Worm (Caenorhabditis elegans) whole organism, young adult: ENCODE results near the gene ttr-27.

Experiments used
- B0261.1 ChIP-seq: sonication (generic microtip); optimal IDR thresholded peaks from 2 replicates; lab custom pipeline; 2016; ENCODE audit warnings: mild to moderate bottlenecking, missing genetic modification characterization, moderate library complexity, missing compliant biosample characterization
- C06A6.2 ChIP-seq: fragments of 200-800 bp; sonication (Bioruptor generic); conservative IDR thresholded peaks from 2 replicates; pipeline ENCODE4 v1.3.6; 2022; ENCODE audit warnings: missing genetic modification characterization, missing compliant biosample characterization
- F10E7.11 ChIP-seq: sonication (generic microtip); optimal IDR thresholded peaks from 2 replicates; lab custom pipeline; 2017; ENCODE audit warnings: mild to moderate bottlenecking, missing genetic modification characterization, moderate library complexity, missing compliant biosample characterization
- F22D6.2 ChIP-seq: sonication (generic microtip); optimal IDR thresholded peaks from 2 replicates; lab custom pipeline; 2016; ENCODE audit warnings: mild to moderate bottlenecking, missing genetic modification characterization, missing compliant biosample characterization
- F23B12.7 ChIP-seq: sonication (generic microtip); optimal IDR thresholded peaks from 2 replicates; lab custom pipeline; 2017; ENCODE audit warnings: missing genetic modification characterization, mild to moderate bottlenecking, missing compliant biosample characterization, antibody characterized with exemption, moderate library complexity; ENCODE audit not compliant: insufficient read depth
- F49E8.2 ChIP-seq: sonication (generic microtip); optimal IDR thresholded peaks from 3 replicates; lab custom pipeline; 2017; ENCODE audit warnings: missing genetic modification characterization, mild to moderate bottlenecking, missing compliant biosample characterization, antibody characterized with exemption, moderate library complexity; ENCODE audit not compliant: insufficient read depth
- F57A8.1 ChIP-seq: fragments of 200-800 bp; sonication (Bioruptor generic); optimal IDR thresholded peaks from 2 replicates; lab custom pipeline; 2018; ENCODE audit warnings: mild to moderate bottlenecking, missing genetic modification characterization, moderate library complexity, missing compliant biosample characterization
- T26A5.8 ChIP-seq: sonication (generic microtip); optimal IDR thresholded peaks from 2 replicates; lab custom pipeline; 2016; ENCODE audit warnings: missing genetic modification characterization, missing compliant biosample characterization
- akir-1 ChIP-seq: fragments of 200-800 bp; sonication (Bioruptor generic); optimal IDR thresholded peaks from 2 replicates; lab custom pipeline; 2018; ENCODE audit warnings: mild to moderate bottlenecking, missing genetic modification characterization, moderate library complexity, missing compliant biosample characterization
- attf-3 ChIP-seq: fragments of 200-800 bp; sonication (Bioruptor generic); conservative IDR thresholded peaks from 2 replicates; pipeline ENCODE4 v1.3.6; 2022; ENCODE audit warnings: missing genetic modification reagents, missing genetic modification characterization, missing compliant biosample characterization
- bed-1 ChIP-seq: fragments of 200-800 bp; sonication (Bioruptor generic); IDR thresholded peaks from 2 replicates; pipeline ENCODE4 v1.3.6; 2022; ENCODE audit warnings: missing genetic modification reagents, missing genetic modification characterization, missing compliant biosample characterization
- ccch-3 ChIP-seq: fragments of 200-800 bp; sonication (Bioruptor generic); optimal IDR thresholded peaks from 2 replicates; lab custom pipeline; 2018; ENCODE audit warnings: mild to moderate bottlenecking, missing genetic modification characterization, missing compliant biosample characterization
- cebp-1 ChIP-seq, 2 experiments: fragments of 200-800 bp in 1 of 2; sonication (Bioruptor generic) in 1 of 2; sonication (generic microtip) in 1 of 2; IDR thresholded peaks in 1 of 2; optimal IDR thresholded peaks in 1 of 2; 2 replicates each; pipeline versions ENCODE4 v1.3.6 to Lab custom; 2017 to 2022; ENCODE audit warnings: missing compliant biosample characterization in 2 of 2, missing genetic modification characterization in 2 of 2, mild to moderate bottlenecking in 1 of 2, missing genetic modification reagents in 1 of 2, moderate library complexity in 1 of 2
- ceh-100 ChIP-seq: fragments of 200-800 bp; sonication (Bioruptor generic); IDR thresholded peaks from 2 replicates; pipeline ENCODE4 v1.3.6; 2022; ENCODE audit warnings: missing genetic modification reagents, missing genetic modification characterization, missing compliant biosample characterization
- ceh-58 ChIP-seq: fragments of 200-800 bp; sonication (Bioruptor generic); IDR thresholded peaks from 2 replicates; pipeline ENCODE4 v1.3.6; 2022; ENCODE audit warnings: missing genetic modification characterization, missing compliant biosample characterization
- dox-1 ChIP-seq: fragments of 200-800 bp; sonication (Bioruptor generic); IDR thresholded peaks from 2 replicates; pipeline ENCODE4 v1.3.6; 2022; ENCODE audit warnings: missing genetic modification reagents, missing genetic modification characterization, missing compliant biosample characterization
- dpl-1 ChIP-seq: fragments of 150-350 bp; optimal IDR thresholded peaks from 2 replicates; lab custom pipeline; 2014; ENCODE audit warnings: missing biosample characterization, missing genetic modification reagents, missing genetic modification characterization
- efl-1 ChIP-seq: fragments of 150-350 bp; optimal IDR thresholded peaks from 2 replicates; lab custom pipeline; 2014; ENCODE audit warnings: missing biosample characterization, missing genetic modification reagents, missing genetic modification characterization
- egl-44 ChIP-seq: fragments of 200-800 bp; sonication (Bioruptor generic); IDR thresholded peaks from 2 replicates; pipeline ENCODE4 v1.3.6; 2022; ENCODE audit warnings: missing genetic modification reagents, missing genetic modification characterization, missing compliant biosample characterization
- ekl-4 ChIP-seq: fragments of 200-800 bp; sonication (Bioruptor generic); IDR thresholded peaks from 2 replicates; pipeline ENCODE4 v1.3.6; 2022; ENCODE audit warnings: missing genetic modification reagents, missing genetic modification characterization, missing compliant biosample characterization
- him-1 ChIP-seq: sonication (generic microtip); optimal IDR thresholded peaks from 2 replicates; lab custom pipeline; 2016; ENCODE audit warnings: missing genotype, missing genetic modification reagents, missing genetic modification characterization, missing compliant biosample characterization
- hlh-12 ChIP-seq: sonication (generic microtip); optimal IDR thresholded peaks from 2 replicates; lab custom pipeline; 2016; ENCODE audit warnings: missing genetic modification characterization, missing compliant biosample characterization
- hlh-26 ChIP-seq: fragments of 200-800 bp; sonication (Bioruptor generic); conservative IDR thresholded peaks from 2 replicates; pipeline ENCODE4 v1.3.6; 2022; ENCODE audit warnings: missing genetic modification reagents, missing genetic modification characterization, missing compliant biosample characterization
- let-526 ChIP-seq: fragments of 200-800 bp; sonication (Bioruptor generic); IDR thresholded peaks from 2 replicates; pipeline ENCODE4 v1.3.6; 2022; ENCODE audit warnings: missing genetic modification reagents, missing genetic modification characterization, missing compliant biosample characterization
- lsl-1 ChIP-seq: fragments of 200-800 bp; sonication (Bioruptor generic); optimal IDR thresholded peaks from 2 replicates; lab custom pipeline; 2018; ENCODE audit warnings: mild to moderate bottlenecking, missing genetic modification characterization, moderate library complexity, missing compliant biosample characterization
- mes-4 ChIP-seq: sonication (generic microtip); optimal IDR thresholded peaks from 2 replicates; lab custom pipeline; 2016; ENCODE audit warnings: missing genotype, missing genetic modification characterization, missing compliant biosample characterization
- mxl-1 ChIP-seq: sonication (generic microtip); optimal IDR thresholded peaks from 2 replicates; lab custom pipeline; 2016; ENCODE audit warnings: missing genetic modification characterization, missing compliant biosample characterization
- nfya-2 ChIP-seq: fragments of 200-800 bp; sonication (Bioruptor generic); IDR thresholded peaks from 2 replicates; pipeline ENCODE4 v1.3.6; 2022; ENCODE audit warnings: missing genetic modification reagents, missing genetic modification characterization, missing compliant biosample characterization
- nhr-27 ChIP-seq: fragments of 200-800 bp; sonication (Bioruptor generic); optimal IDR thresholded peaks from 2 replicates; lab custom pipeline; 2018; ENCODE audit warnings: mild to moderate bottlenecking, missing genetic modification characterization, moderate library complexity, missing compliant biosample characterization
- pbrm-1 ChIP-seq: fragments of 200-800 bp; sonication (Bioruptor generic); IDR thresholded peaks from 2 replicates; pipeline ENCODE4 v1.3.6; 2022; ENCODE audit warnings: missing genetic modification reagents, missing genetic modification characterization, missing compliant biosample characterization
- rec-8 ChIP-seq, 2 experiments: sonication (generic microtip); optimal IDR thresholded peaks; 2 replicates each; lab custom pipeline; 2016; ENCODE audit warnings: mild to moderate bottlenecking in 2 of 2, missing genetic modification characterization in 2 of 2, missing genetic modification reagents in 2 of 2, missing genotype in 2 of 2, missing biosample characterization in 1 of 2, missing compliant biosample characterization in 1 of 2, moderate library complexity in 1 of 2
- rpc-1 ChIP-seq, 2 experiments: fragments of 150-350 bp in 1 of 2; sonication (generic microtip) in 1 of 2; optimal IDR thresholded peaks; 2 replicates each; lab custom pipeline; 2014 to 2018; ENCODE audit warnings: missing biosample characterization in 1 of 2, missing genetic modification characterization in 1 of 2, missing genetic modification reagents in 1 of 2, missing genotype in 1 of 2
- sdz-38 ChIP-seq: sonication (generic microtip); optimal IDR thresholded peaks from 2 replicates; lab custom pipeline; 2016; ENCODE audit warnings: missing genotype, missing genetic modification characterization, missing compliant biosample characterization
- sea-2 ChIP-seq: fragments of 200-800 bp; sonication (Bioruptor generic); IDR thresholded peaks from 2 replicates; pipeline ENCODE4 v1.3.6; 2022; ENCODE audit warnings: missing genetic modification characterization, missing compliant biosample characterization
- sptf-2 ChIP-seq: fragments of 200-800 bp; sonication (Bioruptor generic); optimal IDR thresholded peaks from 2 replicates; lab custom pipeline; 2018; ENCODE audit warnings: mild to moderate bottlenecking, missing genetic modification characterization, missing compliant biosample characterization
- tbp1 ChIP-seq: fragments of 200-800 bp; sonication (Bioruptor generic); optimal IDR thresholded peaks from 2 replicates; lab custom pipeline; 2018; ENCODE audit warnings: mild to moderate bottlenecking, missing genetic modification characterization, missing compliant biosample characterization
- tlf-1 ChIP-seq: fragments of 200-800 bp; sonication (Bioruptor generic); optimal IDR thresholded peaks from 2 replicates; lab custom pipeline; 2018; ENCODE audit warnings: mild to moderate bottlenecking, missing genetic modification characterization, missing compliant biosample characterization
- unc-130 ChIP-seq: sonication (generic microtip); optimal IDR thresholded peaks from 2 replicates; lab custom pipeline; 2016; ENCODE audit warnings: missing genetic modification reagents, missing genetic modification characterization, missing compliant biosample characterization
- unc-62 ChIP-seq: fragments of 150-350 bp; optimal IDR thresholded peaks from 2 replicates; lab custom pipeline; 2014; ENCODE audit warnings: missing biosample characterization, missing genetic modification reagents, missing genetic modification characterization
- zfh-2 ChIP-seq: fragments of 200-800 bp; sonication (Bioruptor generic); conservative IDR thresholded peaks from 2 replicates; pipeline ENCODE4 v1.3.6; 2022; ENCODE audit warnings: missing genetic modification reagents, missing genetic modification characterization, missing compliant biosample characterization
- zim-3 ChIP-seq: sonication (generic microtip); optimal IDR thresholded peaks from 2 replicates; lab custom pipeline; 2017; ENCODE audit warnings: mild to moderate bottlenecking, missing genetic modification characterization, moderate library complexity, missing compliant biosample characterization
- ztf-22 ChIP-seq: fragments of 200-800 bp; sonication (Bioruptor generic); optimal IDR thresholded peaks from 2 replicates; lab custom pipeline; 2018; ENCODE audit warnings: mild to moderate bottlenecking, missing genetic modification characterization, moderate library complexity, missing compliant biosample characterization
- ztf-3 ChIP-seq: fragments of 200-800 bp; sonication (Bioruptor generic); optimal IDR thresholded peaks from 2 replicates; lab custom pipeline; 2018; ENCODE audit warnings: mild to moderate bottlenecking, missing genetic modification characterization, missing compliant biosample characterization

The ttr-27 gene

ce11 chrV:12928929-12929532 lies 25.1 kb upstream of the ttr-27 start, which contains the start of gene T16G1.2:
Gene T16G1.2, plus strand, starts transcription at chrV:12929482.
- TF ChIP-seq nfya-2 (GFP tag; lab: Robert Waterston, UW) = no peak
- TF ChIP-seq ceh-58 (GFP tag; lab: Robert Waterston, UW) = no peak
- no peak for TF ChIP-seq ztf-22 (GFP tag; lab: Kevin White, UChicago)
- no peak for TF ChIP-seq F22D6.2
- TF ChIP-seq tlf-1 (GFP tag; lab: Kevin White, UChicago) = no peak
- no peak for TF ChIP-seq pbrm-1 (GFP tag; lab: Robert Waterston, UW)
- no peak for TF ChIP-seq efl-1 (GFP tag; lab: Kevin White, UChicago)
- TF ChIP-seq sptf-2 (GFP tag; lab: Kevin White, UChicago) = no peak
- TF ChIP-seq T26A5.8 = no peak
- no peak for TF ChIP-seq ccch-3

DNA sequence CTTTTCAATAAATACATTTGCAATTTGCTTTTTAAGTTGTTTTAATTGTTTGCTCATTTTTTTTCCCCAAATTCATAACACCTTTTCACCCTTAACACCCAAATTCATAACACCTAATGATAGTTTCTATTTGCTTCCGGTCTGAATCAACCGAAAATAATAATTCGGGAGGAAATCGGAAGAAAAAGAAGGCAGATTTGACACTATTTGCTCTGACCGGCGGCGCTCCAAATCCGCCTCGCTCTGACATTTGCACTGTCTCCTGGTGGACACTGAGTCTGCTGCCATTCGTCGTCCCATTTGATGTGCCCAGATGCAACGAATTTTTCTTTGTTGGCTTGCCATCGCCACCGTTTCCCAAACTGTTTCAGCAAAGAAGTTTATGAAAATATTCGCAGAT lies 20.2 kb upstream of the ttr-27 start, which contains the start of gene pqn-67:
Gene pqn-67 (plus strand): TSS at position 301 of the 400 bp plus-strand sequence.
- TF ChIP-seq let-526 (GFP tag; lab: Robert Waterston, UW) (no peak), him-1 (tag; lab: Kevin White, UChicago) (no peak), mxl-1 (no peak), F57A8.1 (no peak), rec-8 (tag; optimal IDR thresholded peaks at IDR 0.05; lab: Kevin White, UChicago) (no peak), sdz-38 (tag; lab: Kevin White, UChicago) (no peak), rpc-1 (optimal IDR thresholded peaks at IDR 0.05; lab: Kevin White, UChicago) (no peak), rpc-1 (tag; optimal IDR thresholded peaks at IDR 0.05; lab: Kevin White, UChicago) (no peak), hlh-12 (no peak), B0261.1 (tag; lab: Kevin White, UChicago) (no peak), nhr-27 (tag; lab: Kevin White, UChicago) (no peak)
- TF ChIP-seq, all 124 proteins: peak for 0

- TF ChIP-seq F57A8.1 (no peak), F23B12.7 (tag; lab: Kevin White, UChicago) (no peak), dpl-1 (no peak), him-1 (tag; lab: Kevin White, UChicago) (no peak), rpc-1 (optimal IDR thresholded peaks at IDR 0.05; lab: Kevin White, UChicago) (no peak), rpc-1 (tag; optimal IDR thresholded peaks at IDR 0.05; lab: Kevin White, UChicago) (no peak), lsl-1 (no peak), F10E7.11 (tag; lab: Kevin White, UChicago) (no peak), unc-130 (no peak), bed-1 (GFP tag; lab: Robert Waterston, UW) (no peak), unc-62 (GFP tag; lab: Kevin White, UChicago) (no peak), nfya-2 (GFP tag; lab: Robert Waterston, UW) (no peak), akir-1 (GFP tag; lab: Kevin White, UChicago) (no peak), F49E8.2 (tag; lab: Kevin White, UChicago) (no peak), tbp1 (no peak), pbrm-1 (GFP tag; lab: Robert Waterston, UW) (no peak)
These were observed 18.4 kb upstream of the ttr-27 start, which contains the start of gene dhrs-4 for ce11 chrV:12922308-12922707. Gene dhrs-4, plus strand, starts transcription at chrV:12922608.

DNA sequence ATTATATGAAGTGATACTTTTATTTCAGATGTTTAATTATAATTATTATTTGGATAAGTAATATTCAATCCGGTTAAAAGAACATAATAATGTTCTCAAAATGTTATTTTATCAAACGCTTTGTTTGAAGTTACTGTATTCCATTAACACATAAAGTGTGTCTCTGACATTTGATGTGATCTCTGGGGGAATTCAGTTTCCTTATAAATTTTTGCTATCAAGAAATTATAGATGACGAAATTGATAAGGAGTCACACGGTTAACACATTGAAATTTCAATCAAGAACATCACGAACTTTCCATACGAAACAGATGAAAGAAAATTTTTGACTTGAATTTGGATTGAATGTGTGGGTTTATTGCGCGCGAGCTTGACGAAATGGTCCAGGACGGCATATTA lies 17.8 kb upstream of the ttr-27 start:
- TF ChIP-seq sea-2 (GFP tag; lab: Robert Waterston, UW) = no peak
- no peak for TF ChIP-seq ekl-4
- peak; percentile 52; the same call in 1 of the 2 replicates for TF ChIP-seq cebp-1 (GFP tag; IDR thresholded peaks at IDR 0.05; lab: Robert Waterston, UW)
- TF ChIP-seq cebp-1 (tag; optimal IDR thresholded peaks at IDR 0.05; lab: Kevin White, UChicago) = peak; percentile 63
- no peak for TF ChIP-seq zim-3 (tag; lab: Kevin White, UChicago)
- TF ChIP-seq ceh-100 (GFP tag; lab: Robert Waterston, UW) = no peak
- TF ChIP-seq egl-44 = no peak
- no peak for TF ChIP-seq zfh-2
- no peak for TF ChIP-seq attf-3 (GFP tag; lab: Robert Waterston, UW)
- TF ChIP-seq dox-1 (GFP tag; lab: Robert Waterston, UW) = no peak
- no peak for TF ChIP-seq ztf-3 (GFP tag; lab: Kevin White, UChicago)
- no peak for TF ChIP-seq hlh-26
- no peak for TF ChIP-seq C06A6.2 (GFP tag; lab: Robert Waterston, UW)
- no peak for TF ChIP-seq F10E7.11 (tag; lab: Kevin White, UChicago)
- TF ChIP-seq mes-4 (tag; lab: Kevin White, UChicago) = no peak
